Fruit fly (Drosophila melanogaster): Measurements from ENCODE around the gene BigH1.
A peak's percentile ranks its signal among the peaks of the same experiment; 100 is the strongest.

Gene BigH1

DNA sequence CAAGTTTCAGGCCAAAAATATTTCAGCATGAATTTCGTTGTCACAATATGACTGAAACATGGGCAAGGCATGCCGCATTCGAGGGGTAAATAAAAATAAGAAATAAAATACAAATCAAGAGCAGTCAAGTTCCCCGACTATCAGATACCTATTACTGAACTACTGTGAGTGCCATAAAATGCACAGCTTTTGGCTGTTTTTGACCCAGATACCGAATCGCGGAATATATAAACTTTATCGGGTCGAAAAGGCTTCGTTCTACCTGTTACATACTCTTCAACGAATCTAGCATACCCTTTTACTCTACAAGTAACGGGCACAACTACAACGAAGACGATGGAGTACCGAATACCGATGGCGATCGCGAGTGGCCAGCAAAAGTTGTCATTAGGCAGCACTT is 43.6 kb downstream of the BigH1 start (continued):
- TF ChIP-seq CG14441 (GFP tag; IDR thresholded peaks at IDR 0.05) (peak; percentile 81), CG11696 (GFP tag; IDR thresholded peaks at IDR 0.05) (no peak), zfh1 (GFP tag; IDR thresholded peaks at IDR 0.05) (peak; percentile 70; the same call in 2 of the 3 replicates), fd64A (GFP tag; optimal IDR thresholded peaks at IDR 0.05) (no peak), CG10979 (tag; optimal IDR thresholded peaks at IDR 0.05) (peak; percentile 16), CG15696 (tag; optimal IDR thresholded peaks at IDR 0.05) (no peak), Awh (GFP tag; IDR thresholded peaks at IDR 0.05) (peak; percentile 63), nerfin-2 (GFP tag; IDR thresholded peaks at IDR 0.05; ENCODE audit: partially characterized antibody) (peak; percentile 76), CG11085 (GFP tag; IDR thresholded peaks at IDR 0.05) (peak; percentile 39; the same call in 1 of the 2 replicates), Lim3 (GFP tag; IDR thresholded peaks at IDR 0.05) (peak; percentile 34; the same call in 1 of the 2 replicates), Dfd (GFP tag; optimal IDR thresholded peaks at IDR 0.05) (no peak), Med (GFP tag) (peak; percentile 95), CG7556 (GFP tag; optimal IDR thresholded peaks at IDR 0.05) (peak; percentile 37), az2 (GFP tag; optimal IDR thresholded peaks at IDR 0.05) (peak; percentile 30), CG7928 (GFP tag; optimal IDR thresholded peaks at IDR 0.05) (no peak), CG6254 (GFP tag; optimal IDR thresholded peaks at IDR 0.05) (no peak), sqz (GFP tag; optimal IDR thresholded peaks at IDR 0.05) (no peak), CG17361 (GFP tag; IDR thresholded peaks at IDR 0.05) (peak; percentile 43; the same call in 1 of the 3 replicates), klu (GFP tag; IDR thresholded peaks at IDR 0.05) (peak; percentile 74), dimm (GFP tag; IDR thresholded peaks at IDR 0.05) (no peak), dm (GFP tag; optimal IDR thresholded peaks at IDR 0.05) (no peak), CG5245 (GFP tag; optimal IDR thresholded peaks at IDR 0.05) (no peak), CG2199 (GFP tag; IDR thresholded peaks at IDR 0.05) (no peak), nom (GFP tag; optimal IDR thresholded peaks at IDR 0.05) (no peak), cg (GFP tag; optimal IDR thresholded peaks at IDR 0.05) (no peak), Poxn (GFP tag; IDR thresholded peaks at IDR 0.05) (no peak), CG6854 (GFP tag; optimal IDR thresholded peaks at IDR 0.05) (no peak), CG12071 (GFP tag; optimal IDR thresholded peaks at IDR 0.05) (no peak), sc (optimal IDR thresholded peaks at IDR 0.05) (no peak), sc (GFP tag; optimal IDR thresholded peaks at IDR 0.05) (no peak), Atf6 (GFP tag; IDR thresholded peaks at IDR 0.05) (peak; percentile 87), CG9727 (GFP tag; optimal IDR thresholded peaks at IDR 0.05) (peak; percentile 33), Lpt (GFP tag; optimal IDR thresholded peaks at IDR 0.05) (no peak), hb (GFP tag; IDR thresholded peaks at IDR 0.05; ENCODE audit: partially characterized antibody) (peak; percentile 74; the same call in 2 of the 3 replicates), bsh (GFP tag; optimal IDR thresholded peaks at IDR 0.05) (peak in 1 of 2 experiments; percentile 34), CG8359 (GFP tag; optimal IDR thresholded peaks at IDR 0.05; ENCODE audit: borderline replicate concordance) (no peak), Vsx1 (GFP tag; optimal IDR thresholded peaks at IDR 0.05) (no peak), corto (GFP tag; optimal IDR thresholded peaks at IDR 0.05) (no peak), CG5953 (GFP tag; IDR thresholded peaks at IDR 0.05) (peak; percentile 73), CG9817 (tag; optimal IDR thresholded peaks at IDR 0.05) (peak; percentile 38), CG4854 (GFP tag; optimal IDR thresholded peaks at IDR 0.05) (peak; percentile 11), gt (GFP tag; IDR thresholded peaks at IDR 0.05) (no peak; the same call in 1 of the 2 replicates), CkIIα-i1 (GFP tag; IDR thresholded peaks at IDR 0.05) (no peak), grn (GFP tag; optimal IDR thresholded peaks at IDR 0.05) (no peak), ftz-f1 (GFP tag; optimal IDR thresholded peaks at IDR 0.05) (no peak), NC2α (GFP tag; optimal IDR thresholded peaks at IDR 0.05) (no peak), Abd-B (GFP tag; optimal IDR thresholded peaks at IDR 0.05) (peak; percentile 19), Nf-YA (GFP tag; IDR thresholded peaks at IDR 0.05) (peak; percentile 52), toy (GFP tag; IDR thresholded peaks at IDR 0.05) (peak; percentile 41; the same call in 1 of the 2 replicates), CG6175 (GFP tag; IDR thresholded peaks at IDR 0.05) (peak; percentile 31; the same call in 1 of the 3 replicates), luna (GFP tag; optimal IDR thresholded peaks at IDR 0.05) (no peak), CG30403 (GFP tag; optimal IDR thresholded peaks at IDR 0.05) (peak; percentile 42)

Measured in whole organism, embryonic.